Fruit fly (Drosophila melanogaster) whole organism, embryonic: ENCODE measurements around the gene Wbp2.

ENCODE experiments used
- Atf6 ChIP-seq: fragments of 200-800 bp; sonication (Bioruptor generic); IDR thresholded peaks from 2 replicates; pipeline ENCODE4 v1.3.6; 2022; ENCODE audit warnings: missing biosample characterization, missing genetic modification characterization
- Bgb ChIP-seq: fragments of 200-800 bp; sonication (Bioruptor generic); IDR thresholded peaks from 2 replicates; pipeline ENCODE4 v1.3.6; 2022; ENCODE audit warnings: missing biosample characterization, missing genetic modification characterization; ENCODE audit not compliant: partially characterized antibody
- CG12299 ChIP-seq: fragments of 200-800 bp; sonication (Bioruptor generic); optimal IDR thresholded peaks from 2 replicates; lab custom pipeline; 2018; ENCODE audit warnings: missing biosample characterization, mild to moderate bottlenecking, missing genetic modification characterization
- CG12769 ChIP-seq: fragments of 200-800 bp; sonication (Bioruptor generic); optimal IDR thresholded peaks from 2 replicates; lab custom pipeline; 2019; ENCODE audit warnings: missing biosample characterization, mild to moderate bottlenecking, missing genetic modification characterization, moderate library complexity
- CG13424 ChIP-seq: fragments of 200-800 bp; sonication (Bioruptor generic); optimal IDR thresholded peaks from 2 replicates; lab custom pipeline; 2019; ENCODE audit warnings: missing biosample characterization, mild to moderate bottlenecking, missing genetic modification characterization, moderate library complexity
- CG14014 ChIP-seq: fragments of 200-800 bp; sonication (Bioruptor generic); IDR thresholded peaks from 2 replicates; pipeline ENCODE4 v1.3.6; 2022; ENCODE audit warnings: missing biosample characterization, missing genetic modification characterization
- CG14860 ChIP-seq: fragments of 200-800 bp; sonication (Bioruptor generic); IDR thresholded peaks from 3 replicates; pipeline ENCODE4 v1.3.6; 2022; ENCODE audit warnings: missing biosample characterization, missing genetic modification characterization; ENCODE audit not compliant: partially characterized antibody
- CG1529 ChIP-seq: fragments of 200-800 bp; sonication (Bioruptor generic); optimal IDR thresholded peaks from 3 replicates; lab custom pipeline; 2018; ENCODE audit warnings: missing biosample characterization, missing genetic modification characterization
- CG17328 ChIP-seq: fragments of 200-800 bp; sonication (Bioruptor generic); IDR thresholded peaks from 2 replicates; pipeline ENCODE4 v1.3.6; 2022; ENCODE audit warnings: missing biosample characterization, missing genetic modification characterization
- CG18619 ChIP-seq: fragments of 200-800 bp; sonication (Bioruptor generic); optimal IDR thresholded peaks from 3 replicates; lab custom pipeline; 2017; ENCODE audit warnings: missing biosample characterization, mild to moderate bottlenecking, missing genetic modification characterization
- CG2199 ChIP-seq: fragments of 200-800 bp; sonication (Bioruptor generic); IDR thresholded peaks from 3 replicates; pipeline ENCODE4 v1.3.6; 2022; ENCODE audit warnings: missing biosample characterization, missing genetic modification characterization
- CG2889 ChIP-seq: fragments of 200-800 bp; sonication (Bioruptor generic); IDR thresholded peaks from 3 replicates; pipeline ENCODE4 v1.3.6; 2022; ENCODE audit warnings: missing biosample characterization, missing genetic modification characterization
- CG3065 ChIP-seq: fragments of 200-800 bp; sonication (Bioruptor generic); optimal IDR thresholded peaks from 2 replicates; lab custom pipeline; 2016; ENCODE audit warnings: missing biosample characterization, missing genetic modification characterization
- CG31388 ChIP-seq: fragments of 200-800 bp; sonication (Bioruptor generic); optimal IDR thresholded peaks from 2 replicates; lab custom pipeline; 2016; ENCODE audit warnings: missing biosample characterization, missing genetic modification characterization
- CG34376 ChIP-seq: fragments of 200-800 bp; sonication (Bioruptor generic); optimal IDR thresholded peaks from 2 replicates; lab custom pipeline; 2018; ENCODE audit warnings: missing biosample characterization, mild to moderate bottlenecking, missing genetic modification characterization
- CG34422 ChIP-seq: fragments of 200-800 bp; sonication (Bioruptor generic); IDR thresholded peaks from 3 replicates; pipeline ENCODE4 v1.3.6; 2022; ENCODE audit warnings: missing biosample characterization, missing genetic modification characterization
- CG3847 ChIP-seq: fragments of 200-800 bp; sonication (Bioruptor generic); IDR thresholded peaks from 2 replicates; pipeline ENCODE4 v1.3.6; 2022; ENCODE audit warnings: missing biosample characterization, missing genetic modification characterization
- CG4424 ChIP-seq: fragments of 200-800 bp; sonication (Bioruptor generic); optimal IDR thresholded peaks from 3 replicates; lab custom pipeline; 2016; ENCODE audit warnings: missing biosample characterization, missing genetic modification characterization
- CG6254 ChIP-seq: fragments of 200-800 bp; sonication (Bioruptor generic); optimal IDR thresholded peaks from 3 replicates; lab custom pipeline; 2017; ENCODE audit warnings: mild to moderate bottlenecking, missing biosample characterization, missing genetic modification reagents, missing genetic modification characterization
- CG6854 ChIP-seq: fragments of 200-800 bp; sonication (Bioruptor generic); optimal IDR thresholded peaks from 3 replicates; lab custom pipeline; 2017; ENCODE audit warnings: missing biosample characterization, mild to moderate bottlenecking, missing genetic modification characterization
- CG7987 ChIP-seq: fragments of 200-800 bp; sonication (Bioruptor generic); optimal IDR thresholded peaks from 2 replicates; lab custom pipeline; 2018; ENCODE audit warnings: missing biosample characterization, mild to moderate bottlenecking, missing genetic modification characterization, moderate library complexity
- CG8359 ChIP-seq: fragments of 200-800 bp; sonication (Bioruptor generic); optimal IDR thresholded peaks from 2 replicates; lab custom pipeline; 2017; ENCODE audit warnings: missing biosample characterization, mild to moderate bottlenecking, missing genetic modification characterization, borderline replicate concordance
- CG9437 ChIP-seq: fragments of 200-800 bp; sonication (Bioruptor generic); optimal IDR thresholded peaks from 2 replicates; lab custom pipeline; 2018; ENCODE audit warnings: missing biosample characterization, mild to moderate bottlenecking, missing genetic modification characterization
- CG9609 ChIP-seq: fragments of 200-800 bp; sonication (Bioruptor generic); optimal IDR thresholded peaks from 3 replicates; lab custom pipeline; 2016; ENCODE audit warnings: missing biosample characterization, missing genetic modification characterization
- CG9797 ChIP-seq: fragments of 200-800 bp; sonication (Bioruptor generic); optimal IDR thresholded peaks from 3 replicates; lab custom pipeline; 2018; ENCODE audit warnings: missing biosample characterization, mild to moderate bottlenecking, missing genetic modification characterization
- GATAe ChIP-seq: fragments of 200-800 bp; sonication (Bioruptor generic); conservative IDR thresholded peaks from 2 replicates; pipeline ENCODE4 v1.3.6; 2022; ENCODE audit warnings: missing biosample characterization, missing genetic modification characterization
- HLH4C ChIP-seq: fragments of 200-800 bp; sonication (Bioruptor generic); IDR thresholded peaks from 3 replicates; pipeline ENCODE4 v1.3.6; 2022; ENCODE audit warnings: missing biosample characterization, missing genetic modification characterization; ENCODE audit not compliant: partially characterized antibody
- Hr51 ChIP-seq, 2 experiments: fragments of 200-800 bp; sonication (Bioruptor generic); optimal IDR thresholded peaks; 2 replicates in 1 of 2; 3 replicates in 1 of 2; lab custom pipeline; 2016 to 2018; ENCODE audit warnings: missing biosample characterization in 2 of 2, missing genetic modification characterization in 2 of 2, mild to moderate bottlenecking in 1 of 2, moderate library complexity in 1 of 2
- Lpt ChIP-seq: fragments of >200 bp; optimal IDR thresholded peaks from 2 replicates; lab custom pipeline; 2018; ENCODE audit warnings: missing biosample characterization, missing genetic modification characterization
- MBD-R2 ChIP-seq: fragments of 200-800 bp; sonication (Bioruptor generic); IDR thresholded peaks from 2 replicates; pipeline ENCODE4 v1.3.6; 2022; ENCODE audit warnings: missing biosample characterization, missing genetic modification characterization
- Mad ChIP-seq: fragments of 200-800 bp; sonication (Bioruptor generic); optimal IDR thresholded peaks from 2 replicates; lab custom pipeline; 2016; ENCODE audit warnings: missing biosample characterization, missing genetic modification characterization
- Mrtf ChIP-seq: fragments of 200-800 bp; sonication (Bioruptor generic); IDR thresholded peaks from 3 replicates; pipeline ENCODE4 v1.3.6; 2022; ENCODE audit warnings: missing biosample characterization, missing genetic modification characterization
- Nf-YB ChIP-seq: fragments of 200-800 bp; sonication (Bioruptor generic); optimal IDR thresholded peaks from 3 replicates; lab custom pipeline; 2019; ENCODE audit warnings: missing biosample characterization, mild to moderate bottlenecking, missing genetic modification characterization, moderate library complexity
- Tbp ChIP-seq: fragments of >200 bp; optimal IDR thresholded peaks from 2 replicates; lab custom pipeline; 2018; ENCODE audit warnings: missing biosample characterization, missing genetic modification characterization
- ato ChIP-seq: fragments of 200-800 bp; sonication (Bioruptor generic); IDR thresholded peaks from 2 replicates; pipeline ENCODE4 v1.3.6; 2022; ENCODE audit warnings: missing biosample characterization, missing genetic modification characterization; ENCODE audit not compliant: partially characterized antibody
- az2 ChIP-seq: fragments of 200-800 bp; sonication (Bioruptor generic); optimal IDR thresholded peaks from 3 replicates; lab custom pipeline; 2016; ENCODE audit warnings: missing biosample characterization, missing genetic modification characterization
- bigmax ChIP-seq: fragments of 200-800 bp; sonication (Bioruptor generic); optimal IDR thresholded peaks from 2 replicates; lab custom pipeline; 2018; ENCODE audit warnings: missing biosample characterization, mild to moderate bottlenecking, missing genetic modification characterization
- caup ChIP-seq: fragments of 200-800 bp; sonication (Bioruptor generic); optimal IDR thresholded peaks from 3 replicates; lab custom pipeline; 2017; ENCODE audit warnings: missing biosample characterization, mild to moderate bottlenecking, missing genetic modification characterization, moderate library complexity; ENCODE audit not compliant: severe bottlenecking
- danr ChIP-seq: fragments of 200-800 bp; sonication (Bioruptor generic); IDR thresholded peaks from 2 replicates; pipeline ENCODE4 v1.3.6; 2022; ENCODE audit warnings: missing biosample characterization, missing genetic modification characterization
- eve ChIP-seq, 2 experiments: fragments of >200 bp; optimal IDR thresholded peaks; 2 replicates each; lab custom pipeline; 2017; ENCODE audit warnings: missing biosample characterization in 2 of 2, missing genetic modification characterization in 2 of 2
- gro ChIP-seq: fragments of 200-800 bp; sonication (Bioruptor generic); optimal IDR thresholded peaks from 2 replicates; lab custom pipeline; 2016; ENCODE audit warnings: missing biosample characterization, missing genetic modification characterization
- lmd ChIP-seq: fragments of 200-800 bp; sonication (Bioruptor generic); IDR thresholded peaks from 2 replicates; pipeline ENCODE4 v1.3.6; 2022; ENCODE audit warnings: missing biosample characterization, missing genetic modification characterization
- maf-S ChIP-seq: fragments of 200-800 bp; sonication (Bioruptor generic); optimal IDR thresholded peaks from 2 replicates; lab custom pipeline; 2016; ENCODE audit warnings: missing biosample characterization, missing genetic modification characterization
- pho ChIP-seq: fragments of 200-800 bp; sonication (Bioruptor generic); optimal IDR thresholded peaks from 2 replicates; lab custom pipeline; 2016; ENCODE audit warnings: missing biosample characterization, missing genetic modification characterization
- pita ChIP-seq: fragments of 200-800 bp; sonication (Bioruptor generic); optimal IDR thresholded peaks from 2 replicates; lab custom pipeline; 2017; ENCODE audit warnings: missing biosample characterization, mild to moderate bottlenecking, missing genetic modification characterization
- ro ChIP-seq: fragments of 200-800 bp; sonication (Bioruptor generic); IDR thresholded peaks from 2 replicates; pipeline ENCODE4 v1.3.6; 2022; ENCODE audit warnings: missing biosample characterization, missing genetic modification characterization
- sc ChIP-seq, 3 experiments: fragments of >200 bp in 2 of 3; fragments of 200-800 bp in 1 of 3; sonication (Bioruptor generic) in 1 of 3; optimal IDR thresholded peaks; 2 replicates in 2 of 3; 3 replicates in 1 of 3; lab custom pipeline; 2017; ENCODE audit warnings: mild to moderate bottlenecking in 1 of 3, missing biosample characterization in 1 of 3, missing genetic modification characterization in 1 of 3, missing genetic modification reagents in 1 of 3
- so ChIP-seq: fragments of 200-800 bp; sonication (Bioruptor generic); IDR thresholded peaks from 3 replicates; pipeline ENCODE4 v1.3.6; 2022; ENCODE audit warnings: missing biosample characterization, missing genetic modification characterization
- stwl ChIP-seq: fragments of 200-800 bp; sonication (Bioruptor generic); optimal IDR thresholded peaks from 3 replicates; lab custom pipeline; 2018; ENCODE audit warnings: missing biosample characterization, mild to moderate bottlenecking, missing genetic modification characterization, moderate library complexity
- ttk ChIP-seq: fragments of 200-800 bp; sonication (Bioruptor generic); IDR thresholded peaks from 2 replicates; pipeline ENCODE4 v2.1.2; 2022; ENCODE audit warnings: missing biosample characterization, missing genetic modification characterization
- zen ChIP-seq: fragments of 200-800 bp; sonication (Bioruptor generic); optimal IDR thresholded peaks from 3 replicates; lab custom pipeline; 2018; ENCODE audit warnings: missing biosample characterization, mild to moderate bottlenecking, missing genetic modification characterization, moderate library complexity

Wbp2 gene

dm6 chr3L:12874211-12874610, 24.2 kb downstream of the Wbp2 start (continued):
- no peak for TF ChIP-seq Mrtf (GFP tag; lab: Robert Waterston, UW)
- TF ChIP-seq pho (GFP tag; lab: Kevin White, UChicago): no peak
- TF ChIP-seq ttk: no peak
- TF ChIP-seq Lpt (GFP tag; lab: Kevin White, UChicago): no peak
- TF ChIP-seq CG14860 (GFP tag; lab: Robert Waterston, UW): no peak
- no peak; the same call in 1 of the 2 replicates for TF ChIP-seq MBD-R2 (GFP tag; lab: Robert Waterston, UW)
- TF ChIP-seq CG3847 (GFP tag; lab: Robert Waterston, UW): 0 out of 2 replicates have a peak, but pooled peaks have one; percentile 15
- TF ChIP-seq CG31388 (GFP tag; lab: Kevin White, UChicago): no peak
- no peak for TF ChIP-seq Nf-YB (GFP tag; lab: Kevin White, UChicago)
- TF ChIP-seq CG12769 (tag; lab: Kevin White, UChicago): no peak
- no peak for TF ChIP-seq Tbp
- TF ChIP-seq CG34376: no peak
- TF ChIP-seq CG14014 (GFP tag; lab: Robert Waterston, UW): no peak
- no peak for TF ChIP-seq CG2199
- TF ChIP-seq CG12299 (tag; lab: Kevin White, UChicago): no peak
- no peak for TF ChIP-seq danr (GFP tag; lab: Robert Waterston, UW)
- TF ChIP-seq CG34422 (GFP tag; lab: Robert Waterston, UW): no peak
- no peak for TF ChIP-seq sc (optimal IDR thresholded peaks at IDR 0.05; lab: Kevin White, UChicago)
- TF ChIP-seq sc (GFP tag; optimal IDR thresholded peaks at IDR 0.05; lab: Kevin White, UChicago): no peak
- no peak for TF ChIP-seq CG7987 (GFP tag; lab: Kevin White, UChicago)
- TF ChIP-seq stwl: no peak
- no peak for TF ChIP-seq zen (tag; lab: Kevin White, UChicago)
- peak; percentile 33 for TF ChIP-seq caup (GFP tag; lab: Kevin White, UChicago)
- TF ChIP-seq CG8359 (GFP tag; lab: Kevin White, UChicago): no peak
- no peak for TF ChIP-seq Bgb (GFP tag; lab: Robert Waterston, UW)
- TF ChIP-seq CG4424 (GFP tag; lab: Kevin White, UChicago): no peak
- no peak for TF ChIP-seq CG3065 (GFP tag; lab: Kevin White, UChicago)
- no peak for TF ChIP-seq so (GFP tag; lab: Robert Waterston, UW)
- no peak for TF ChIP-seq az2 (GFP tag; lab: Kevin White, UChicago)
- TF ChIP-seq CG9797 (GFP tag; lab: Kevin White, UChicago): no peak
- TF ChIP-seq eve (GFP tag; optimal IDR thresholded peaks at IDR 0.05; lab: Kevin White, UChicago): no peak
- TF ChIP-seq maf-S: no peak
- TF ChIP-seq HLH4C (GFP tag; lab: Robert Waterston, UW): no peak
- TF ChIP-seq CG6854: peak; percentile 17
- no peak for TF ChIP-seq CG6254 (GFP tag; lab: Kevin White, UChicago)
- TF ChIP-seq ato (GFP tag; lab: Robert Waterston, UW): no peak
- no peak for TF ChIP-seq CG1529
- TF ChIP-seq Mad (GFP tag; lab: Kevin White, UChicago): no peak
- TF ChIP-seq GATAe: no peak
- no peak for TF ChIP-seq CG13424 (tag; lab: Kevin White, UChicago)
- TF ChIP-seq lmd (GFP tag; lab: Robert Waterston, UW): peak; percentile 35; the same call in 1 of the 2 replicates
- no peak for TF ChIP-seq CG17328 (GFP tag; lab: Robert Waterston, UW)
- no peak for TF ChIP-seq CG9437 (GFP tag; lab: Kevin White, UChicago)
- no peak for TF ChIP-seq pita
- TF ChIP-seq CG9609: no peak
- TF ChIP-seq bigmax: no peak
- no peak for TF ChIP-seq Atf6
- no peak for TF ChIP-seq ro (GFP tag; lab: Robert Waterston, UW)
- TF ChIP-seq Hr51 (GFP tag; optimal IDR thresholded peaks at IDR 0.05; lab: Kevin White, UChicago): peak in 1 of 2 experiments; percentile 46
- no peak for TF ChIP-seq CG18619 (GFP tag; lab: Kevin White, UChicago)
- no peak for TF ChIP-seq CG2889 (GFP tag; lab: Robert Waterston, UW)
- no peak for TF ChIP-seq gro (GFP tag; lab: Kevin White, UChicago)
